Fruit fly (Drosophila melanogaster): Measurements from ENCODE around the gene ema.

Gene ema

DNA sequence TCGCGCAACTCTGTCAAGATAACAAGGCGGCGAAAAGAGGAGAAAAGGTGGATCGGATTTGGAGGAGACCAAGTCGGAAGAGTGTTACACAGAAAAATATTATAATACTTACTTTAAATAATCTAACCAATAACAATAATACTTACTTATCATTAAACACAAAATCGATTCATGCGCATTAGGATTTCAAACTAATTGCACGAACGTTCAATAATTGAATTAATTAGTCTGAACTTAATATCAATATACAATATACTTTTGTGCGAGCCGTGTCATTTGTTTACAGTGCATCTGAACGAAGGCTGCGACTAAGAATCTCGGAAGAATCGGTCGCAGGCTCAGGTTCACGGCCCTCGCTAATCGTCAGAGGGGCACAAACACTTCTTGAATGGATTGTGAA lies 46.0 kb downstream of the ema start:
- TF ChIP-seq psq (optimal IDR thresholded peaks at IDR 0.05) (no peak), Sin3A (optimal IDR thresholded peaks at IDR 0.05) (no peak), Myc (optimal IDR thresholded peaks at IDR 0.05) (no peak), h (optimal IDR thresholded peaks at IDR 0.05) (no peak), insv (optimal IDR thresholded peaks at IDR 0.05) (no peak), ttk (optimal IDR thresholded peaks at IDR 0.05) (no peak)

DNA sequence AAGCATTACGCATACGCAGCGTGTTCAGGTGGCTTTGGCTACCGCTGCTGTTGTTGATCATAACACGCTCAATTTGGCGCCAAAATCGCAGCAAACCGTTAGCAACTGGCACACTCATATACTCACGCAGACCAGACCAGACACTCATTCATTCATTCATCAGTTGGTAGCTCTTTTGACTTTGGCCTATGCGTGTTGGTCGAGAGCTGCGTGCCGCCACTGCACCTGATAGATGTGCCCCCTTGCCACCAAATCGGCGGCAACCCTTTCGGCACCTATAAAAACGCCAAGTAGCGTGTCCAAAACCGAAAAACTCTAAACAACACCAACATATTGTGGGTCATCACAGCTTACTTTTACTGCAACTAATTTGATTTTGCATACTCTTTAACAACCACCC lies 46.9 kb downstream of the ema start:
- TF ChIP-seq Myc (optimal IDR thresholded peaks at IDR 0.05) (no peak), insv (optimal IDR thresholded peaks at IDR 0.05) (no peak), Sin3A (optimal IDR thresholded peaks at IDR 0.05) (no peak), psq (optimal IDR thresholded peaks at IDR 0.05) (no peak), ttk (optimal IDR thresholded peaks at IDR 0.05) (no peak), h (optimal IDR thresholded peaks at IDR 0.05) (no peak)

DNA sequence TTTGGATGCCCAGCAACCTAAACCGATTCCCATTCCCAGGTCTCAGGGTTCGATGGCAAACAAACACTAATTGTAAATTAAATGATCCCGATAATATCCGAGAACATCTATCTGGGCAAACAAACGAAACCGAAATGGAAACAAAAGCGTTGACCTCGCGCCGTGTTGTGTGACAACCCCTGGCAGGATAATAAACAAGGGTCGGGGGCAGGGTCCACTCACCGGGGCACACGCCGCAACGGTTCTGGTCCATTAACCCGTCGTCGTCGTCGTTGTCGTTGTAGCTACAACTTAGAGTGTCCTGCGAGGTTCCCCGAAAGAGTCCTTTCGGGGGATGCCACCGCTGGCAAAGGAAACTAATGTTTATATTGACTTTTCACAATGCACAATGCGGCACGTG lies 52.3 kb downstream of the ema start:
- TF ChIP-seq insv (optimal IDR thresholded peaks at IDR 0.05), result no peak

DNA sequence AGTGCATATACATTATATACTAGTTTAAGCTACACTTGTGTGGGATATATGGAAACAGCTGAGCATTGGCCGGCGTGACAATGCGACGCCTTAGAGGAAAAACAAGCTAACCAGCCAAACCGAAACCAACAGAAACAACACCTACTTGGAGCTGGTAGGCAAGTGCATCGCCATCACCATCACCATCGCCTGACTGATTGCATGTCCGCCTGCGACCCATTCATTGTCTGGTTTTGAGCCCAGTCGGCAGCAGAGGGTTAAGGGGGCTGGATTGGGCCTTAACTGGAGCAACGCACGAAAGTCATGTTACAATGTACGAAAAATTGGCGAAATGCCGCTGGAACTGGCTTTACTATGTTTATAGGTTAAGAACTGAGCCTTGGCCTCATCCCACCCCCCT lies 54.4 kb downstream of the ema start:
- TF ChIP-seq Sin3A (optimal IDR thresholded peaks at IDR 0.05), result no peak
- no peak for TF ChIP-seq Myc (optimal IDR thresholded peaks at IDR 0.05)
- TF ChIP-seq h (optimal IDR thresholded peaks at IDR 0.05), result no peak
- no peak for TF ChIP-seq ttk (optimal IDR thresholded peaks at IDR 0.05)
- no peak for TF ChIP-seq psq (optimal IDR thresholded peaks at IDR 0.05)
- no peak for TF ChIP-seq insv (optimal IDR thresholded peaks at IDR 0.05)
